Worm (Caenorhabditis elegans) whole organism, mixed stage, embryonic: ENCODE measurements around the gene twk-10.

Experiments used
- M03D4.4 ChIP-seq: sonication (generic microtip); optimal IDR thresholded peaks from 2 replicates; lab custom pipeline; 2017; ENCODE audit warnings: mild to moderate bottlenecking, missing genetic modification characterization, missing compliant biosample characterization
- bed-3 ChIP-seq: fragments of 200-800 bp; sonication (Bioruptor generic); optimal IDR thresholded peaks from 3 replicates; lab custom pipeline; 2018; ENCODE audit warnings: mild to moderate bottlenecking, missing genetic modification characterization, moderate library complexity, missing compliant biosample characterization
- blmp-1 ChIP-seq: fragments of 150-350 bp; optimal IDR thresholded peaks from 2 replicates; lab custom pipeline; 2014; ENCODE audit warnings: missing biosample characterization, missing genetic modification characterization
- ceh-39 ChIP-seq: fragments of 150-350 bp; optimal IDR thresholded peaks from 2 replicates; lab custom pipeline; 2014; ENCODE audit warnings: missing biosample characterization, missing genetic modification characterization
- ceh-43 ChIP-seq: fragments of 200-800 bp; sonication (Bioruptor generic); optimal IDR thresholded peaks from 2 replicates; lab custom pipeline; 2018; ENCODE audit warnings: mild to moderate bottlenecking, missing genetic modification characterization, moderate library complexity, missing compliant biosample characterization
- ceh-83 ChIP-seq: fragments of 200-800 bp; sonication (Bioruptor generic); optimal IDR thresholded peaks from 2 replicates; lab custom pipeline; 2018; ENCODE audit warnings: mild to moderate bottlenecking, missing genetic modification characterization, missing compliant biosample characterization
- ces-1 ChIP-seq: fragments of 150-350 bp; optimal IDR thresholded peaks from 2 replicates; lab custom pipeline; 2014; ENCODE audit warnings: missing biosample characterization, missing genetic modification reagents, missing genetic modification characterization
- cnd-1 ChIP-seq: fragments of 200-800 bp; sonication (Bioruptor generic); optimal IDR thresholded peaks from 2 replicates; lab custom pipeline; 2018; ENCODE audit warnings: mild to moderate bottlenecking, missing genetic modification characterization, missing compliant biosample characterization
- drap-1 ChIP-seq: fragments of 200-800 bp; sonication (Bioruptor generic); optimal IDR thresholded peaks from 3 replicates; lab custom pipeline; 2018; ENCODE audit warnings: mild to moderate bottlenecking, missing genetic modification characterization, missing compliant biosample characterization
- elt-1 ChIP-seq: sonication (generic microtip); optimal IDR thresholded peaks from 2 replicates; lab custom pipeline; 2017; ENCODE audit warnings: missing genetic modification characterization, mild to moderate bottlenecking, missing compliant biosample characterization, antibody characterized with exemption, moderate library complexity, borderline replicate concordance; ENCODE audit not compliant: insufficient read depth
- elt-3 ChIP-seq: fragments of 150-350 bp; optimal IDR thresholded peaks from 2 replicates; lab custom pipeline; 2014; ENCODE audit warnings: missing biosample characterization, missing genetic modification characterization
- flh-1 ChIP-seq: fragments of 200-800 bp; sonication (Bioruptor generic); optimal IDR thresholded peaks from 2 replicates; lab custom pipeline; 2018; ENCODE audit warnings: mild to moderate bottlenecking, missing genetic modification characterization, moderate library complexity, missing compliant biosample characterization
- ham-2 ChIP-seq: fragments of 200-800 bp; sonication (Bioruptor generic); optimal IDR thresholded peaks from 2 replicates; lab custom pipeline; 2018; ENCODE audit warnings: mild to moderate bottlenecking, missing genetic modification characterization, missing compliant biosample characterization
- hlh-1 ChIP-seq: fragments of 150-350 bp; optimal IDR thresholded peaks from 2 replicates; lab custom pipeline; 2014; ENCODE audit warnings: missing biosample characterization, missing genetic modification reagents, missing genetic modification characterization
- lin-13 ChIP-seq: fragments of 150-350 bp; optimal IDR thresholded peaks from 2 replicates; lab custom pipeline; 2014; ENCODE audit warnings: missing biosample characterization, missing genetic modification characterization
- lin-32 ChIP-seq: fragments of 200-800 bp; sonication (Bioruptor generic); optimal IDR thresholded peaks from 2 replicates; lab custom pipeline; 2018; ENCODE audit warnings: mild to moderate bottlenecking, missing genetic modification characterization, missing compliant biosample characterization
- lsy-2 ChIP-seq: fragments of 150-350 bp; optimal IDR thresholded peaks from 2 replicates; lab custom pipeline; 2014; ENCODE audit warnings: missing biosample characterization, missing genetic modification characterization
- mep-1 ChIP-seq: fragments of 150-350 bp; optimal IDR thresholded peaks from 2 replicates; lab custom pipeline; 2017; ENCODE audit warnings: missing biosample characterization, missing genetic modification reagents, missing genetic modification characterization, inconsistent platforms
- mls-2 ChIP-seq: sonication (generic microtip); optimal IDR thresholded peaks from 2 replicates; lab custom pipeline; 2016; ENCODE audit warnings: mild to moderate bottlenecking, missing genetic modification characterization, moderate library complexity, missing compliant biosample characterization
- nhr-12 ChIP-seq: fragments of 150-350 bp; optimal IDR thresholded peaks from 2 replicates; lab custom pipeline; 2014; ENCODE audit warnings: missing biosample characterization, missing genetic modification characterization
- nhr-2 ChIP-seq: fragments of 150-350 bp; optimal IDR thresholded peaks from 2 replicates; lab custom pipeline; 2014; ENCODE audit warnings: missing biosample characterization, missing genetic modification characterization
- nhr-237 ChIP-seq: fragments of 150-350 bp; optimal IDR thresholded peaks from 2 replicates; lab custom pipeline; 2014; ENCODE audit warnings: missing biosample characterization, missing genetic modification characterization
- nhr-28 ChIP-seq: fragments of 150-350 bp; optimal IDR thresholded peaks from 2 replicates; lab custom pipeline; 2014; ENCODE audit warnings: missing biosample characterization, missing genetic modification characterization
- pha-4 ChIP-seq: fragments of 150-350 bp; optimal IDR thresholded peaks from 2 replicates; lab custom pipeline; 2018; ENCODE audit warnings: missing biosample characterization, missing genetic modification reagents, missing genetic modification characterization
- sem-2 ChIP-seq: fragments of 200-800 bp; sonication (Bioruptor generic); optimal IDR thresholded peaks from 2 replicates; lab custom pipeline; 2018; ENCODE audit warnings: mild to moderate bottlenecking, missing genetic modification characterization, missing compliant biosample characterization
- snpc-4 ChIP-seq: fragments of 150-350 bp; optimal IDR thresholded peaks from 2 replicates; lab custom pipeline; 2014; ENCODE audit warnings: missing biosample characterization, missing genetic modification characterization
- sptf-1 ChIP-seq: sonication (generic microtip); optimal IDR thresholded peaks from 2 replicates; lab custom pipeline; 2017; ENCODE audit warnings: mild to moderate bottlenecking, missing genetic modification characterization, moderate library complexity, missing compliant biosample characterization
- tbx-8 ChIP-seq: fragments of 200-800 bp; sonication (Bioruptor generic); optimal IDR thresholded peaks from 2 replicates; lab custom pipeline; 2018; ENCODE audit warnings: mild to moderate bottlenecking, missing genetic modification characterization, moderate library complexity, missing compliant biosample characterization
- unc-120 ChIP-seq: sonication (generic microtip); optimal IDR thresholded peaks from 2 replicates; lab custom pipeline; 2017; ENCODE audit warnings: missing genetic modification characterization, missing compliant biosample characterization; ENCODE audit not compliant: poor library complexity, severe bottlenecking
- unc-39 ChIP-seq: fragments of 150-350 bp; optimal IDR thresholded peaks from 2 replicates; lab custom pipeline; 2014; ENCODE audit warnings: missing biosample characterization, missing genetic modification characterization
- unc-62 ChIP-seq: fragments of 150-350 bp; optimal IDR thresholded peaks from 2 replicates; lab custom pipeline; 2014; ENCODE audit warnings: missing biosample characterization, missing genetic modification reagents, missing genetic modification characterization
- zip-8 ChIP-seq: fragments of 150-350 bp; optimal IDR thresholded peaks from 2 replicates; lab custom pipeline; 2014; ENCODE audit warnings: missing biosample characterization, missing genetic modification characterization
- ztf-11 ChIP-seq: fragments of 150-350 bp; optimal IDR thresholded peaks from 2 replicates; lab custom pipeline; 2014; ENCODE audit warnings: missing biosample characterization, missing genetic modification characterization

The twk-10 gene

ce11 chrV:6508703-6509102 lies 43.4 kb upstream of the twk-10 start, which contains the start of gene ubh-3:
TSS of gene ubh-3 (minus strand) at chrV:6508803.
- TF ChIP-seq M03D4.4 (no peak), cnd-1 (no peak), unc-39 (tag; lab: Kevin White, UChicago) (no peak), lin-13 (tag; lab: Kevin White, UChicago) (no peak), unc-120 (tag; lab: Kevin White, UChicago) (no peak), elt-1 (tag; lab: Kevin White, UChicago) (no peak), ham-2 (GFP tag; lab: Kevin White, UChicago) (no peak), nhr-12 (no peak), nhr-2 (tag; lab: Kevin White, UChicago) (no peak), sem-2 (no peak), ceh-39 (no peak), drap-1 (no peak), lsy-2 (tag; lab: Kevin White, UChicago) (no peak), nhr-28 (tag; lab: Kevin White, UChicago) (no peak), zip-8 (tag; lab: Kevin White, UChicago) (no peak), sptf-1 (tag; lab: Kevin White, UChicago) (no peak), blmp-1 (tag; lab: Kevin White, UChicago) (no peak), snpc-4 (tag; lab: Kevin White, UChicago) (no peak), tbx-8 (GFP tag; lab: Kevin White, UChicago) (no peak), ces-1 (no peak)

- TF ChIP-seq ztf-11 (tag; lab: Kevin White, UChicago) (no peak), nhr-237 (tag; lab: Kevin White, UChicago) (no peak), elt-3 (tag; lab: Kevin White, UChicago) (no peak), pha-4 (tag; lab: Kevin White, UChicago) (no peak), zip-8 (tag; lab: Kevin White, UChicago) (no peak), ceh-43 (no peak), mep-1 (tag; lab: Kevin White, UChicago) (no peak), nhr-2 (tag; lab: Kevin White, UChicago) (no peak), sem-2 (no peak)
- TF ChIP-seq, all 35 proteins: peak for 0
Observed at ce11 chrV:6509717-6510116, 42.4 kb upstream of the twk-10 start, which contains the start of gene ubh-2. TSS of gene ubh-2 (minus strand) at chrV:6509817.

ce11 chrV:6510622-6511021 lies 41.5 kb upstream of the twk-10 start:
- TF ChIP-seq hlh-1 (tag; lab: Kevin White, UChicago) (no peak), lin-32 (GFP tag; lab: Kevin White, UChicago) (no peak), ztf-11 (tag; lab: Kevin White, UChicago) (no peak), zip-8 (tag; lab: Kevin White, UChicago) (no peak), bed-3 (GFP tag; lab: Kevin White, UChicago) (no peak), ceh-43 (no peak), flh-1 (no peak), ham-2 (GFP tag; lab: Kevin White, UChicago) (no peak), nhr-12 (no peak), nhr-28 (tag; lab: Kevin White, UChicago) (no peak)

- no peak for TF ChIP-seq drap-1
- TF ChIP-seq nhr-12, result no peak
- no peak for TF ChIP-seq hlh-1 (tag; lab: Kevin White, UChicago)
- TF ChIP-seq nhr-237 (tag; lab: Kevin White, UChicago), result no peak
- TF ChIP-seq mls-2 (tag; lab: Kevin White, UChicago), result no peak
- TF ChIP-seq pha-4 (tag; lab: Kevin White, UChicago), result no peak
- no peak for TF ChIP-seq unc-120 (tag; lab: Kevin White, UChicago)
- no peak for TF ChIP-seq mep-1 (tag; lab: Kevin White, UChicago)
- TF ChIP-seq zip-8 (tag; lab: Kevin White, UChicago), result no peak
- no peak for TF ChIP-seq elt-3 (tag; lab: Kevin White, UChicago)
- no peak for TF ChIP-seq flh-1
- no peak for TF ChIP-seq lsy-2 (tag; lab: Kevin White, UChicago)
- TF ChIP-seq ham-2 (GFP tag; lab: Kevin White, UChicago), result no peak
- TF ChIP-seq elt-1 (tag; lab: Kevin White, UChicago), result no peak
- TF ChIP-seq blmp-1 (tag; lab: Kevin White, UChicago), result no peak
- TF ChIP-seq ceh-83, result no peak
- TF ChIP-seq ztf-11 (tag; lab: Kevin White, UChicago), result no peak
- TF ChIP-seq ceh-39, result no peak
- TF ChIP-seq lin-32 (GFP tag; lab: Kevin White, UChicago), result no peak
- TF ChIP-seq unc-62 (GFP tag; lab: Kevin White, UChicago), result no peak
Observed at ce11 chrV:6511121-6511520, 41.0 kb upstream of the twk-10 start, which contains the start of gene ubh-1. TSS of gene ubh-1 (minus strand) at chrV:6511409.
